Worm (Caenorhabditis elegans): ENCODE data around the gene C01G10.14.
A peak's percentile ranks its signal among the peaks of the same experiment; 100 is the strongest.

C01G10.14 gene

ce11 chrV:15059534-15059933 is 46.2 kb downstream of the C01G10.14 start, which contains the start of the genes mcm-3 and C25D7.15 (continued):
- TF ChIP-seq F57C9.4 (tag; optimal IDR thresholded peaks at IDR 0.05) (no peak), egrh-3 (GFP tag; IDR thresholded peaks at IDR 0.05) (no peak), snpc-1.1 (tag; optimal IDR thresholded peaks at IDR 0.05; ENCODE audit: insufficient read depth) (peak; percentile 46), fkh-3 (tag; optimal IDR thresholded peaks at IDR 0.05) (no peak), die-1 (tag; optimal IDR thresholded peaks at IDR 0.05) (no peak), madf-3 (GFP tag; IDR thresholded peaks at IDR 0.05) (peak; percentile 78; the same call in 1 of the 2 replicates), lin-35 (GFP tag; optimal IDR thresholded peaks at IDR 0.05) (peak in 2 of 3 experiments; percentile 45 to 62), egl-18 (GFP tag; IDR thresholded peaks at IDR 0.05) (no peak), hrde-1 (tag; optimal IDR thresholded peaks at IDR 0.05; ENCODE audit: borderline replicate concordance) (no peak), attf-6 (GFP tag; IDR thresholded peaks at IDR 0.05) (no peak), Y67H2A.10 (GFP tag; conservative IDR thresholded peaks at IDR 0.05) (no peak), sdz-38 (tag; optimal IDR thresholded peaks at IDR 0.05) (no peak), athp-1 (tag; optimal IDR thresholded peaks at IDR 0.05) (no peak), ama-1 (optimal IDR thresholded peaks at IDR 0.05) (no peak), ama-1 (GFP tag; optimal IDR thresholded peaks at IDR 0.05) (no peak), somi-1 (GFP tag; optimal IDR thresholded peaks at IDR 0.05) (no peak), ceh-91 (GFP tag; IDR thresholded peaks at IDR 0.05) (peak; percentile 89), pbrm-1 (GFP tag; IDR thresholded peaks at IDR 0.05) (peak; percentile 63; the same call in 1 of the 2 replicates), ztf-28 (GFP tag; IDR thresholded peaks at IDR 0.05) (no peak), rcor-1 (GFP tag; IDR thresholded peaks at IDR 0.05) (peak; percentile 50), Y53F4B.3 (GFP tag; IDR thresholded peaks at IDR 0.05) (no peak), rpc-1 (optimal IDR thresholded peaks at IDR 0.05) (no peak), rpc-1 (tag; optimal IDR thresholded peaks at IDR 0.05) (no peak), unc-62 (GFP tag; optimal IDR thresholded peaks at IDR 0.05) (no peak), nfyb-1 (GFP tag; IDR thresholded peaks at IDR 0.05) (no peak), akir-1 (GFP tag; optimal IDR thresholded peaks at IDR 0.05) (no peak), aptf-3 (GFP tag; IDR thresholded peaks at IDR 0.05) (no peak), C06A6.2 (GFP tag; conservative IDR thresholded peaks at IDR 0.05) (no peak), snpc-3.4 (tag; optimal IDR thresholded peaks at IDR 0.05) (peak; percentile 84), lin-40 (tag; optimal IDR thresholded peaks at IDR 0.05) (no peak), pha-4 (tag; optimal IDR thresholded peaks at IDR 0.05) (no peak), snpc-1.3 (tag; optimal IDR thresholded peaks at IDR 0.05; ENCODE audit: insufficient read depth) (peak; percentile 27), mcd-1 (GFP tag; IDR thresholded peaks at IDR 0.05) (peak; percentile 49), B0336.3 (GFP tag; IDR thresholded peaks at IDR 0.05) (peak; percentile 50; the same call in 1 of the 2 replicates), bed-1 (GFP tag; IDR thresholded peaks at IDR 0.05) (no peak), D2030.7 (GFP tag; IDR thresholded peaks at IDR 0.05) (peak; percentile 87), F57A8.1 (GFP tag; optimal IDR thresholded peaks at IDR 0.05) (no peak), madf-8 (GFP tag; conservative IDR thresholded peaks at IDR 0.05) (peak; percentile 90), efl-1 (GFP tag; optimal IDR thresholded peaks at IDR 0.05) (peak; percentile 96), xnd-1 (tag; optimal IDR thresholded peaks at IDR 0.05) (peak; percentile 72), him-1 (tag; optimal IDR thresholded peaks at IDR 0.05) (peak; percentile 53), chd-7 (tag; optimal IDR thresholded peaks at IDR 0.05) (no peak), Y53G8AR.9 (GFP tag; conservative IDR thresholded peaks at IDR 0.05) (no peak), unc-130 (GFP tag; optimal IDR thresholded peaks at IDR 0.05) (peak; percentile 0), F10E7.11 (tag; optimal IDR thresholded peaks at IDR 0.05) (no peak), tbx-9 (tag; optimal IDR thresholded peaks at IDR 0.05; ENCODE audit: borderline replicate concordance) (no peak), Y95B8A.8 (GFP tag; IDR thresholded peaks at IDR 0.05) (peak; percentile 61; the same call in 1 of the 2 replicates), zfh-2 (GFP tag; conservative IDR thresholded peaks at IDR 0.05) (no peak), mxl-1 (tag; optimal IDR thresholded peaks at IDR 0.05) (no peak), dpl-1 (GFP tag; optimal IDR thresholded peaks at IDR 0.05) (peak; percentile 89)
